Worm (Caenorhabditis elegans): Measurements from ENCODE around the gene his-2.

ce11 chrV:16045837-16046236 lies 3.8 kb upstream of the his-2 start, which contains the start of gene T10C6.15:
- TF ChIP-seq hmbx-1 (tag; optimal IDR thresholded peaks at IDR 0.05) (no peak), hnd-1 (tag; optimal IDR thresholded peaks at IDR 0.05) (no peak), ama-1 (optimal IDR thresholded peaks at IDR 0.05) (no peak), tbx-37 (GFP tag; conservative IDR thresholded peaks at IDR 0.05) (no peak), F13C5.2 (tag; optimal IDR thresholded peaks at IDR 0.05) (no peak), sea-1 (GFP tag; conservative IDR thresholded peaks at IDR 0.05) (no peak), aly-1 (tag; optimal IDR thresholded peaks at IDR 0.05) (no peak), ceh-13 (GFP tag; optimal IDR thresholded peaks at IDR 0.05) (no peak)

Measured in whole organism, early embryonic.